Worm (Caenorhabditis elegans): ENCODE data around the gene tbb-1.

tbb-1 gene

ce11 chrIII:10721056-10721455 lies 21.2 kb downstream of the tbb-1 start:
- no peak for TF ChIP-seq aly-1 (tag; optimal IDR thresholded peaks at IDR 0.05)
- TF ChIP-seq pes-1 (GFP tag; IDR thresholded peaks at IDR 0.05), result no peak
- no peak for TF ChIP-seq ets-7 (tag; optimal IDR thresholded peaks at IDR 0.05)
- no peak for TF ChIP-seq B0310.2 (tag; optimal IDR thresholded peaks at IDR 0.05)
- TF ChIP-seq ceh-36 (tag; optimal IDR thresholded peaks at IDR 0.05), result no peak
- no peak for TF ChIP-seq sea-1 (GFP tag; conservative IDR thresholded peaks at IDR 0.05)
- TF ChIP-seq flt-1 (GFP tag; IDR thresholded peaks at IDR 0.05), result no peak
- TF ChIP-seq hnd-1 (tag; optimal IDR thresholded peaks at IDR 0.05), result no peak
- no peak for TF ChIP-seq hmbx-1 (tag; optimal IDR thresholded peaks at IDR 0.05)

ce11 chrIII:10720170-10720569 lies 22.1 kb downstream of the tbb-1 start:
- TF ChIP-seq tra-4 (tag; optimal IDR thresholded peaks at IDR 0.05) (no peak), flt-1 (GFP tag; IDR thresholded peaks at IDR 0.05) (0 out of 2 replicates have a peak, but pooled peaks have one; percentile 20), hmg-4 (GFP tag; optimal IDR thresholded peaks at IDR 0.05) (peak; percentile 6), F13C5.2 (tag; optimal IDR thresholded peaks at IDR 0.05) (peak; percentile 40)

DNA sequence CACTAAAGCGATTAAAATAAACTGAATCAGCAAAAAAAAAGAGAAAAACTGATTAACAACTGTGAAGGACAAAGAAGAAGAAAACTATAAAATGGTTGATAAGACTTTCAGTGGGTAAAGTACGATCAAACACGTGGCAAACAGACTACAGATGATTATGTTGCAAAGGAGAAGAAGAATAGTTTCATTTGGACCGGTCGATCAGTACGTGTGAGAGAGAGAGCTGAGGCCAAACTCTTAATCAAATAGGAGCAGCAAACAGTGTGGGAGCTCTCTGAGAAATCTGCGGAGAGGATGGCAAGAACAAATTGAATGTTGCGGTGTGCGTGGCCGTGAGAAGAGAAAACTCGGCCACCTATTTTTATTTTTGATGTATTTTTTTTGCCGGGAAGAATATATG lies 23.2 kb downstream of the tbb-1 start:
- TF ChIP-seq scrt-1 (GFP tag; IDR thresholded peaks at IDR 0.05) (no peak), ets-7 (tag; optimal IDR thresholded peaks at IDR 0.05) (no peak), B0310.2 (tag; optimal IDR thresholded peaks at IDR 0.05) (no peak), tbx-11 (GFP tag; IDR thresholded peaks at IDR 0.05) (no peak), tra-4 (tag; optimal IDR thresholded peaks at IDR 0.05) (no peak), F13C5.2 (tag; optimal IDR thresholded peaks at IDR 0.05) (no peak), tbx-37 (GFP tag; conservative IDR thresholded peaks at IDR 0.05) (no peak), ama-1 (optimal IDR thresholded peaks at IDR 0.05) (no peak), hmbx-1 (tag; optimal IDR thresholded peaks at IDR 0.05) (no peak), aly-1 (tag; optimal IDR thresholded peaks at IDR 0.05) (no peak), ceh-36 (tag; optimal IDR thresholded peaks at IDR 0.05) (no peak), hnd-1 (tag; optimal IDR thresholded peaks at IDR 0.05) (no peak), hmg-4 (GFP tag; optimal IDR thresholded peaks at IDR 0.05) (no peak), sea-1 (GFP tag; conservative IDR thresholded peaks at IDR 0.05) (no peak), ceh-13 (GFP tag; optimal IDR thresholded peaks at IDR 0.05) (no peak), pes-1 (GFP tag; IDR thresholded peaks at IDR 0.05) (no peak), flt-1 (GFP tag; IDR thresholded peaks at IDR 0.05) (no peak)

DNA sequence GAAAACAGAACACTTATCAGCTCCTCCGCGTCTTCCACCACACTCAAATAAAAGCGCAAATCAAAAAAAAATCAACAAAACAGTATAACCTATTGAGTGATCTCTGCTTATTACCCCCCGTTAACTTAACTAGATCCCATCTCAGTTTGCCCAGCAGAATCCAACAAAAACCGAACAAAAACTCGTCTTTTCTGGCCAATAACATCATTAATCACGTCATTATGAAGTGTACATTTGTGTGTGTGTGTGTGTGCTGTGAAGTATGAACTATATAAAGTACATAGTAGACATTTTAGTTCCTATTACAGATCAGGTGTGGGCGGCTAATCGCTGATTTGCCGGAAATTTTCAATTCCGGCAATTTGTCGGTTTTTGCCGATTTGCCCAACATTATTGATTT lies 24.2 kb downstream of the tbb-1 start:
- TF ChIP-seq F13C5.2 (tag; optimal IDR thresholded peaks at IDR 0.05), result no peak
- TF ChIP-seq ets-7 (tag; optimal IDR thresholded peaks at IDR 0.05), result no peak
- TF ChIP-seq flt-1 (GFP tag; IDR thresholded peaks at IDR 0.05), result no peak
- no peak for TF ChIP-seq hmg-4 (GFP tag; optimal IDR thresholded peaks at IDR 0.05)
- TF ChIP-seq sea-1 (GFP tag; conservative IDR thresholded peaks at IDR 0.05), result no peak
- no peak for TF ChIP-seq hmbx-1 (tag; optimal IDR thresholded peaks at IDR 0.05)
- no peak for TF ChIP-seq tra-4 (tag; optimal IDR thresholded peaks at IDR 0.05)
- TF ChIP-seq ceh-36 (tag; optimal IDR thresholded peaks at IDR 0.05), result no peak
- TF ChIP-seq B0310.2 (tag; optimal IDR thresholded peaks at IDR 0.05), result no peak
- no peak for TF ChIP-seq aly-1 (tag; optimal IDR thresholded peaks at IDR 0.05)
- no peak for TF ChIP-seq tbx-11 (GFP tag; IDR thresholded peaks at IDR 0.05)
- TF ChIP-seq ceh-13 (GFP tag; optimal IDR thresholded peaks at IDR 0.05), result no peak

- TF ChIP-seq hmbx-1 (tag; optimal IDR thresholded peaks at IDR 0.05) (no peak), F13C5.2 (tag; optimal IDR thresholded peaks at IDR 0.05) (no peak), tbx-11 (GFP tag; IDR thresholded peaks at IDR 0.05) (no peak), scrt-1 (GFP tag; IDR thresholded peaks at IDR 0.05) (no peak), flt-1 (GFP tag; IDR thresholded peaks at IDR 0.05) (no peak), hmg-4 (GFP tag; optimal IDR thresholded peaks at IDR 0.05) (no peak), tbx-37 (GFP tag; conservative IDR thresholded peaks at IDR 0.05) (no peak), ceh-36 (tag; optimal IDR thresholded peaks at IDR 0.05) (no peak), ets-7 (tag; optimal IDR thresholded peaks at IDR 0.05) (no peak), sea-1 (GFP tag; conservative IDR thresholded peaks at IDR 0.05) (no peak), aly-1 (tag; optimal IDR thresholded peaks at IDR 0.05) (no peak), tra-4 (tag; optimal IDR thresholded peaks at IDR 0.05) (no peak), ama-1 (optimal IDR thresholded peaks at IDR 0.05) (no peak), hnd-1 (tag; optimal IDR thresholded peaks at IDR 0.05) (no peak), pes-1 (GFP tag; IDR thresholded peaks at IDR 0.05) (no peak), ceh-13 (GFP tag; optimal IDR thresholded peaks at IDR 0.05) (no peak), B0310.2 (tag; optimal IDR thresholded peaks at IDR 0.05) (no peak)
These were observed 24.8 kb downstream of the tbb-1 start for ce11 chrIII:10717479-10717878.

DNA sequence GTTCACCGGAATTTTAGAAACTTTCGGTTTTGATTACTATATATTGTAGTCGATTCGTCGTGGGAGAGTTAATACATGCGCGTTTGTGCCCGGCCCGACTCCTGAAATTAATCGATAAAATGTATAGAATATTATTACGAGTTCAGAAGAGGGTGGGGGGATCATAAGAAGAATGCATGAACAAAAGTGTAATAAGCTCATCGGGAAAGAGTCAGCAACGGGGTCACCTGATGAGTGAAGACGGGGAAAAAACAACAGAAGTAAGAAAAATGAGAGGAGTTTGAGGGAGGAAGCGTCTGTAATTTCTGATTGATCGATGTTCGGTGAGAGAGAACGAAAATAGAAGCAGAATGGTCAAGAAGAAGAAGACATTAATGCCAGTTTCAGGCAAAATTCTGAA lies 26.1 kb downstream of the tbb-1 start, which contains the start of gene W09D10.4:
Gene W09D10.4, minus strand, starts transcription at position 101 of the 400 bp plus-strand sequence.
- TF ChIP-seq tra-4 (tag; optimal IDR thresholded peaks at IDR 0.05) (no peak), ceh-36 (tag; optimal IDR thresholded peaks at IDR 0.05) (no peak), ets-7 (tag; optimal IDR thresholded peaks at IDR 0.05) (no peak), pes-1 (GFP tag; IDR thresholded peaks at IDR 0.05) (no peak), ama-1 (optimal IDR thresholded peaks at IDR 0.05) (no peak), ceh-13 (GFP tag; optimal IDR thresholded peaks at IDR 0.05) (no peak), tbx-37 (GFP tag; conservative IDR thresholded peaks at IDR 0.05) (no peak), hmbx-1 (tag; optimal IDR thresholded peaks at IDR 0.05) (no peak), tbx-11 (GFP tag; IDR thresholded peaks at IDR 0.05) (no peak), hnd-1 (tag; optimal IDR thresholded peaks at IDR 0.05) (no peak), sea-1 (GFP tag; conservative IDR thresholded peaks at IDR 0.05) (no peak), aly-1 (tag; optimal IDR thresholded peaks at IDR 0.05) (no peak), F13C5.2 (tag; optimal IDR thresholded peaks at IDR 0.05) (no peak), hmg-4 (GFP tag; optimal IDR thresholded peaks at IDR 0.05) (no peak), scrt-1 (GFP tag; IDR thresholded peaks at IDR 0.05) (no peak), B0310.2 (tag; optimal IDR thresholded peaks at IDR 0.05) (no peak), flt-1 (GFP tag; IDR thresholded peaks at IDR 0.05) (no peak)

- TF ChIP-seq hmbx-1 (tag; optimal IDR thresholded peaks at IDR 0.05) (no peak), scrt-1 (GFP tag; IDR thresholded peaks at IDR 0.05) (no peak), pes-1 (GFP tag; IDR thresholded peaks at IDR 0.05) (no peak), tbx-11 (GFP tag; IDR thresholded peaks at IDR 0.05) (no peak), ceh-36 (tag; optimal IDR thresholded peaks at IDR 0.05) (no peak), ceh-13 (GFP tag; optimal IDR thresholded peaks at IDR 0.05) (no peak), tra-4 (tag; optimal IDR thresholded peaks at IDR 0.05) (no peak), hnd-1 (tag; optimal IDR thresholded peaks at IDR 0.05) (no peak), ets-7 (tag; optimal IDR thresholded peaks at IDR 0.05) (no peak), hmg-4 (GFP tag; optimal IDR thresholded peaks at IDR 0.05) (no peak), F13C5.2 (tag; optimal IDR thresholded peaks at IDR 0.05) (no peak), sea-1 (GFP tag; conservative IDR thresholded peaks at IDR 0.05) (no peak), flt-1 (GFP tag; IDR thresholded peaks at IDR 0.05) (no peak)
These were observed 27.7 kb downstream of the tbb-1 start for ce11 chrIII:10714541-10714940.

Data from whole organism, early embryonic.